Worm (Caenorhabditis elegans) whole organism, midembryonic: ENCODE measurements around the gene F37B12.3.

ENCODE experiments used
- T22C8.4 ChIP-seq: fragments of 200-800 bp; sonication (Bioruptor generic); IDR thresholded peaks from 2 replicates; pipeline ENCODE4 v1.3.6; 2022; ENCODE audit warnings: missing genetic modification characterization, missing compliant biosample characterization
- cog-1 ChIP-seq: sonication (generic microtip); optimal IDR thresholded peaks from 2 replicates; lab custom pipeline; 2016; ENCODE audit warnings: missing genetic modification characterization, missing compliant biosample characterization
- flt-1 ChIP-seq: fragments of 200-800 bp; sonication (Bioruptor generic); IDR thresholded peaks from 2 replicates; pipeline ENCODE4 v1.3.6; 2022; ENCODE audit warnings: missing genetic modification characterization, missing compliant biosample characterization
- klf-2 ChIP-seq: fragments of 200-800 bp; sonication (Bioruptor generic); conservative IDR thresholded peaks from 2 replicates; pipeline ENCODE4 v1.3.6; 2022; ENCODE audit warnings: missing genetic modification reagents, missing genetic modification characterization, missing compliant biosample characterization
- med-1 ChIP-seq: sonication (generic microtip); optimal IDR thresholded peaks from 2 replicates; lab custom pipeline; 2017; ENCODE audit warnings: missing genetic modification characterization, mild to moderate bottlenecking, missing compliant biosample characterization, antibody characterized with exemption, missing genetic modification reagents; ENCODE audit not compliant: insufficient read depth
- ref-1 ChIP-seq: fragments of 200-800 bp; sonication (Bioruptor generic); conservative IDR thresholded peaks from 2 replicates; pipeline ENCODE4 v1.3.6; 2022; ENCODE audit warnings: missing genetic modification reagents, missing genetic modification characterization, missing compliant biosample characterization
- tab-1 ChIP-seq: fragments of 200-800 bp; sonication (Bioruptor generic); IDR thresholded peaks from 2 replicates; pipeline ENCODE4 v1.3.6; 2022; ENCODE audit warnings: missing genetic modification characterization, missing compliant biosample characterization
- ztf-23 ChIP-seq: fragments of 200-800 bp; sonication (Bioruptor generic); IDR thresholded peaks from 2 replicates; pipeline ENCODE4 v1.3.6; 2022; ENCODE audit warnings: missing genetic modification reagents, missing genetic modification characterization, missing compliant biosample characterization
- ztf-29 ChIP-seq: fragments of 200-800 bp; sonication (Bioruptor generic); IDR thresholded peaks from 2 replicates; pipeline ENCODE4 v1.3.6; 2022; ENCODE audit warnings: missing genetic modification reagents, missing genetic modification characterization, missing compliant biosample characterization

Gene F37B12.3

DNA sequence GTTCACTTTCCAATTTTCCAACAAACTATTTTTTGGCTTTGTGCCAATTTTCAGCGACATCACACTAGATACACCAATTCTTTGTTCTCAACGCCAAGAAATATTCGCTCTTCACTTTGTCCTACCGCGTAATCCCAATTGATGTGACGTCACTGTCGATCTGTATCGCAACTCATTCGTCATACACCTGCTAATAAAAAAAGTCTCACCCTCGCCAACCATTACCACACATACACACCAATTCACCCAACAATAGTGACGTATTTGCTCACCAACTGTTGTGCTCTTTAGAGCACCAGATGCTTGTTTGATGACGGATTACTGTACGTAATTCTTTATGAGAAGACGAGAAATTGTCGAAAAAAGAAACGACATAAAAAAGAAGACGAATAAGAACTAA lies 22.1 kb upstream of the F37B12.3 start:
- TF ChIP-seq cog-1 (tag; lab: Kevin White, UChicago): no peak
- TF ChIP-seq ztf-29 (GFP tag; lab: Robert Waterston, UW): no peak
- TF ChIP-seq T22C8.4 (GFP tag; lab: Robert Waterston, UW): no peak
- no peak for TF ChIP-seq tab-1 (GFP tag; lab: Robert Waterston, UW)
- no peak for TF ChIP-seq ztf-23 (GFP tag; lab: Robert Waterston, UW)
- no peak for TF ChIP-seq ref-1 (GFP tag; lab: Robert Waterston, UW)
- TF ChIP-seq flt-1: no peak
- no peak for TF ChIP-seq med-1 (GFP tag; lab: Kevin White, UChicago)
- no peak for TF ChIP-seq klf-2 (GFP tag; lab: Robert Waterston, UW)

DNA sequence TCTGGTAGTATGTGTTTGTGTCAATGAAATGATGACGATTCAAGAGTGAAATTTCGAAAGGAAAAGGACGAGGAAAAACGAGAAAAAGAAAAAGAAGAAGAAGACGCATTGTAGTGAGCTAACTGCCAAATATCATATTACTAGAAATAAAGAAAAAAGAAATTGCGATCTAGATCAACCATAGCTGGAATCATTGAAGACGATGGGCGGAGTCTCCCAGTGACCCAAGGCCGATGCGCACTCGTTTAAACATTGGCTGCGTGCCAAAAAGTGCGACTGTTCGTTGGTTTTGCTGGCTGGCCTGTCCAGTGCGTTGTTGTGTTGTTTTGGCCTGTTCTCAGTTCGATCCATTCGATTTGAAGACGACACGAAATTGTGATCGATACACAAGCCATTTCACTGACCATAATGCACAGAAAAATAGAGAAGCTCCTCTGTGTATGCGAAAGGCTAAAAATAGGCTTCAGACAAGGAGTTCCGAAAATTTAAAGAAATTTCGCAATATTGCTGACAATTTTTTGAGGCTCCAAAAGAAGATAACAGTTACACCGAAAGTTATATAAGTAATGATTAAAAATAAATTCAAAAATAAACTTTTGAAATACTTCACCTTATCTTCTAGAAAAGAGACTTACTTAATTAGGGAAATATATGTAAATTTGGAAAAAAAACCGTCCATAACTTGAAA lies 21.2 kb upstream of the F37B12.3 start:
- TF ChIP-seq tab-1 (GFP tag; lab: Robert Waterston, UW) (no peak), ztf-23 (GFP tag; lab: Robert Waterston, UW) (no peak), cog-1 (tag; lab: Kevin White, UChicago) (no peak), med-1 (GFP tag; lab: Kevin White, UChicago) (no peak), flt-1 (no peak), klf-2 (GFP tag; lab: Robert Waterston, UW) (no peak), ref-1 (GFP tag; lab: Robert Waterston, UW) (no peak), T22C8.4 (GFP tag; lab: Robert Waterston, UW) (no peak), ztf-29 (GFP tag; lab: Robert Waterston, UW) (no peak)

DNA sequence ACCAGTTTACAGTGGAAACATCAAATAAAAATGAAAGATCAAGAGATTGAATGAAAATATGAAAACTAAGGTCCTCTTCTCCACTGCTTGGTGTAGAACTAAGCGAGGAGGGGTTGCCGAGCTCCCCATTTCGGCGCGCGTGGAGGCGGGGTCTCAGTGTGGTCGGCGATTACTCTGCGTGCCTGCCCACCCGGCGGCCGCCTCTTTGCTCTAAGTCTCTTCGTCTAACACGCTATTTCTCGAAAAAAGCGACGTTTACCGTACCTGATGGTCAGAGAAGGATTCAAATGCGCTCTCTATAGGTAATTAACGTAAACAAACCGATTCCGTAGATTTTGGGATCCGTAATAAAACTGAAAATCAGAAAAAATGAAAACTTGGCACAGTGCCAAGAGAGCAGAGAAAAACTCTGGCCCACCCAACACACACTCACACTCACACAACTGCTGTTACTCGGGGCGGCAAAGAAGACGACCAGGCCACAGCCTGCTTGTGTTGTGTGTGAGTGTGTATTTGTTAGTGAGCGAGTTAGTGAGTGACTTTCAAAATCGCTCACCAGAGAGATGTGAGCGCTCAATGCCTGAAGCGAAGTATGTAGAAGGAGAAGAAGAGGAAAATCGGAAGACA lies 20.5 kb upstream of the F37B12.3 start:
- TF ChIP-seq cog-1 (tag; lab: Kevin White, UChicago) (peak; percentile 75), T22C8.4 (GFP tag; lab: Robert Waterston, UW) (no peak), flt-1 (peak; percentile 29; the same call in 1 of the 2 replicates), klf-2 (GFP tag; lab: Robert Waterston, UW) (no peak), tab-1 (GFP tag; lab: Robert Waterston, UW) (0 out of 2 replicates have a peak, but pooled peaks have one; percentile 21), ztf-23 (GFP tag; lab: Robert Waterston, UW) (no peak), ztf-29 (GFP tag; lab: Robert Waterston, UW) (peak; percentile 7; the same call in 1 of the 2 replicates), ref-1 (GFP tag; lab: Robert Waterston, UW) (no peak), med-1 (GFP tag; lab: Kevin White, UChicago) (no peak)

DNA sequence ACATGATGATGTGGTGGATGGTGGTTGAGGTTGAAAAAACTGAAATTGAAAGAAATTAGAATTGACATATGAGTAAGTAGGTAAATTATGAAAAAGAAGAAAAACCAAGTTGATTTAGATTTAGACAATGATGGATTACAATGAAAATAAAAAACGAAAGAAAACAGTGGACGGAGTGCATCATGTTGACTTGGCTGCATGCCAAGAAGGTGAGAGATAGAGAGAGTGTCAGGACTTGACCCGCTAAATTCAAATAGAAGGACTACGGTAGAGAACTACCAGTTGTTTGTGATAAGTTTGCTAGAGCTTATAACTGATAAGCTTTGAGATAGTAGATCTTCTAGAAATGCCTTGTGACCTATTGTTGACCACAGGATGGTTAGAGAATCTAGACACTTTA lies 19.9 kb upstream of the F37B12.3 start, which contains the start of gene T24B8.3:
TSS of gene T24B8.3 (minus strand) at position 39 of the 400 bp plus-strand sequence.
- TF ChIP-seq flt-1 (no peak), tab-1 (GFP tag; lab: Robert Waterston, UW) (0 out of 2 replicates have a peak, but pooled peaks have one; percentile 6)

DNA sequence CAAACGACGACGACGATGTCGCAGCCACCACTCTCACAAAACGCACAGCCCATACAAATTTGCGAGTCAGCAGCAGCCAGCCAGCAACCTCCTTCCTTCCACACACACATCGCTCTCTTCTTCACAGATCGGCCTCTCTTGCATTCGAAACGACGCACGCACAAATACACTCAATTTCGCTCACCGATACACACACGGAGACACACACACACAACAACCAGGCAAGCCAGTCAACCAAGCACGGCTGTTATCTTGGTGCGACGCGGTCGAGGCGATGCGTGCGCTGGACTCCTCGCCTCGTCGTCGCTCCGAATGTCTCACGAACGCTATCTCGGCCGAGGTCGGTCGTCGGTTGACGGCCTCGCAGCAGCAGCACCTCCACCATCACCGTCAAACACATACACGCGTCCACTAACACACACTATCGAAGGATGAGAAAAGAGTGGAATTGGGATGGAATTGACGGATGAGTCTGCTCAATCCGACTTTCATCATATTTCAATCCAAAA lies 19.2 kb upstream of the F37B12.3 start:
- TF ChIP-seq T22C8.4 (GFP tag; lab: Robert Waterston, UW): no peak
- peak; percentile 61 for TF ChIP-seq ztf-23 (GFP tag; lab: Robert Waterston, UW)
- TF ChIP-seq flt-1: peak; percentile 71
- peak; percentile 75 for TF ChIP-seq ztf-29 (GFP tag; lab: Robert Waterston, UW)
- peak; percentile 93 for TF ChIP-seq cog-1 (tag; lab: Kevin White, UChicago)
- no peak for TF ChIP-seq med-1 (GFP tag; lab: Kevin White, UChicago)
- TF ChIP-seq klf-2 (GFP tag; lab: Robert Waterston, UW): no peak
- TF ChIP-seq ref-1 (GFP tag; lab: Robert Waterston, UW): no peak
- peak; percentile 53; the same call in 1 of the 2 replicates for TF ChIP-seq tab-1 (GFP tag; lab: Robert Waterston, UW)

DNA sequence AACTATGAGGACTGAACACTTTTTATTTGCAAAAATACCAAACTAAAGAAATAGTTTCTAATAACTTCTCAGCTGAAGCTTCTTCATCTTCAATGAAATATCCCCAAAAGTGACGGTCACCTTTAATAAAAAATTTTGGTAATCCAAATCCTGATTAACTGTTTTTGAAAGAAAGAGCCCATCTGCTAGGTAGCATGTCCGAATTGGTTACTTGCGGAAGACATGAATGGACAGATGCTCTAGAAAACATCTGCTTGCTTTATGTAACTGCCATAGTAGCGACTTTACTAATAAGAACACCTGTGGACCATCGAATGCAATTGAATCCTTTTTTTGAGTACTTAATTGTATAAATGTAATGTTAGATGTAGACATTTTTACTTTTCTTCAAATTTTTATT lies 17.8 kb upstream of the F37B12.3 start:
- 0 out of 2 replicates have a peak, but pooled peaks have one; percentile 20 for TF ChIP-seq ztf-29 (GFP tag; lab: Robert Waterston, UW)
- no peak for TF ChIP-seq cog-1 (tag; lab: Kevin White, UChicago)
- no peak for TF ChIP-seq ztf-23 (GFP tag; lab: Robert Waterston, UW)
- TF ChIP-seq T22C8.4 (GFP tag; lab: Robert Waterston, UW): no peak
- TF ChIP-seq ref-1 (GFP tag; lab: Robert Waterston, UW): no peak
- peak; percentile 56; the same call in 1 of the 2 replicates for TF ChIP-seq flt-1
- TF ChIP-seq med-1 (GFP tag; lab: Kevin White, UChicago): no peak
- no peak for TF ChIP-seq klf-2 (GFP tag; lab: Robert Waterston, UW)
- TF ChIP-seq tab-1 (GFP tag; lab: Robert Waterston, UW): no peak

DNA sequence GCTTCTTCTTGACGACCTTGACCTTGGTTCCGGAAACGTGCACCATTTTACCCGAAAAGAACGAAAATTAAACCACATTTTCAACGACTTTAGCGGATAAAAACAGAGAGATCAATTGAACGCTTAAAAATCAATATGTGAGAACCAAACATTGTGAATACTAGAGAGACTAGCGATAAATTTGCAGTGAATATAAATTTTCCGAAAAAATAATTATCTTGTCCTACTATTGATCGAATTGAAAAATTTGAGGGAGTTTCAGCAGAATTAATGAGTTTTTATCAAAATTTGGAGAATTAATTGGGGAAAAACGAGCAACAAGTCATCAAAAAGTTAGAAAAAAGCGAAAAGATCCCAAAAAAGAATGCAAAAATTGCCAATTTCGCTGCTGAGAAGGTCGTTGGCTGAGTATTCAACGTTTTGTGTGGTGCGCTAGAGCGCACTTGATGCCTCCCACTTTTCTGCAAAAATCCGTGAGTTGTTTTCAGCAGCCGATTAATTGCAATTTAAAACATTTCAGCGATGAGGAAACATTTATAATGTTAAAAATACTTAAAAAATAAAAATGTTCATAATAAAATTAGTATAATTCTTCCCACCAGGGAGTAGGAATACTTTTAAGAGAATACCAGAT lies 15.9 kb upstream of the F37B12.3 start, which contains the start of gene rpl-32:
TSS of gene rpl-32 (minus strand) at position 51 of the 634 bp plus-strand sequence.
- no peak for TF ChIP-seq ref-1 (GFP tag; lab: Robert Waterston, UW)
- TF ChIP-seq tab-1 (GFP tag; lab: Robert Waterston, UW): no peak
- no peak for TF ChIP-seq ztf-23 (GFP tag; lab: Robert Waterston, UW)
- TF ChIP-seq ztf-29 (GFP tag; lab: Robert Waterston, UW): no peak
- 0 out of 2 replicates have a peak, but pooled peaks have one; percentile 53 for TF ChIP-seq flt-1
- TF ChIP-seq med-1 (GFP tag; lab: Kevin White, UChicago): no peak
- TF ChIP-seq T22C8.4 (GFP tag; lab: Robert Waterston, UW): no peak
- TF ChIP-seq cog-1 (tag; lab: Kevin White, UChicago): peak; percentile 69

DNA sequence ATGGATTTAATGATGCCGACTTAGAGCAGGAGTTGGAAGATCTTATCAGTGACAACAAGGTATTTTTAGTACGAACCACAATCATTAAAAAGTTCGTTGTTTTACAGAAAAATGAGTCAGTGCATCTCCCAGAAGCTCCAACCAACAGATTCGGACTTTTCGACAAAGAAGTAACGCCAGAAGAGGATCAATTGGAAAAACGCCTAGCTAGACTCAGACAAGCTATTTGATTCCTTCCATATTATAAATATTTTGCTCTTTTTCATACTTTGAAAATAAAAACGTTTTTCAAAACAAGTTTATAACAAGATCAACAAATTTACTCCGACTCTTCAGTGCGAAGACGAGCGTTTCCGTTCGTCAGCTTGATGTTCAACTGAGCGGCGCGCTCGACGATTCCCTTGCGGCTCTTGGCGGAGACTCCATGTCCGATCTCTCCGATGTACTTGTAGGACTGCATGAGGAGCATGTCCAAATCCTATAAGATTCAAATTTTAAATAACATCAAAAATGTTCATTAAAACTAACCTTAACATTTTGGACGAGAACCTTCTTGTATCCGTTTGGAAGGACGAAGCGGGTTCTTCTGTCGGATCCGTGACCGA lies 15.1 kb upstream of the F37B12.3 start:
- no peak for TF ChIP-seq klf-2 (GFP tag; lab: Robert Waterston, UW)
- TF ChIP-seq med-1 (GFP tag; lab: Kevin White, UChicago): no peak
